Worm (Caenorhabditis elegans) whole organism, L1 larva: ENCODE data around the gene cwp-4.

ENCODE experiments used
- C04F5.9 ChIP-seq: sonication (generic microtip); optimal IDR thresholded peaks from 2 replicates; lab custom pipeline; 2016; ENCODE audit warnings: missing genetic modification characterization, missing compliant biosample characterization
- C34B4.2 ChIP-seq: sonication (generic microtip); optimal IDR thresholded peaks from 2 replicates; lab custom pipeline; 2017; ENCODE audit warnings: mild to moderate bottlenecking, missing genetic modification characterization, missing compliant biosample characterization
- alr-1 ChIP-seq: fragments of 200-800 bp; sonication (Bioruptor generic); optimal IDR thresholded peaks from 2 replicates; lab custom pipeline; 2018; ENCODE audit warnings: borderline replicate concordance, mild to moderate bottlenecking, missing genetic modification characterization, missing compliant biosample characterization
- blmp-1 ChIP-seq: fragments of 150-350 bp; optimal IDR thresholded peaks from 2 replicates; lab custom pipeline; 2014; ENCODE audit warnings: missing biosample characterization, missing genetic modification characterization
- ceh-63 ChIP-seq: fragments of 200-800 bp; sonication (Bioruptor generic); optimal IDR thresholded peaks from 2 replicates; lab custom pipeline; 2018; ENCODE audit warnings: mild to moderate bottlenecking, missing genetic modification characterization, missing compliant biosample characterization
- ceh-82 ChIP-seq, 3 experiments: fragments of 150-350 bp in 1 of 3; sonication (generic microtip) in 2 of 3; optimal IDR thresholded peaks; 2 replicates each; lab custom pipeline; 2014 to 2017; ENCODE audit warnings: missing biosample characterization in 3 of 3, missing genetic modification characterization in 3 of 3
- ceh-88 ChIP-seq: fragments of 200-800 bp; sonication (Bioruptor generic); IDR thresholded peaks from 2 replicates; pipeline ENCODE4 v1.3.6; 2022; ENCODE audit warnings: missing genetic modification characterization, missing compliant biosample characterization
- ces-1 ChIP-seq: fragments of 150-350 bp; optimal IDR thresholded peaks from 2 replicates; lab custom pipeline; 2014; ENCODE audit warnings: missing biosample characterization, missing genetic modification reagents, missing genetic modification characterization
- dsc-1 ChIP-seq: sonication (generic microtip); optimal IDR thresholded peaks from 2 replicates; lab custom pipeline; 2016; ENCODE audit warnings: mild to moderate bottlenecking, missing genetic modification characterization, missing compliant biosample characterization
- efl-1 ChIP-seq, 4 experiments: fragments of 150-350 bp; optimal IDR thresholded peaks in 3 of 4; peaks in 1 of 4; 1 replicate in 1 of 4; 2 replicates in 3 of 4; lab custom pipeline; 2014; ENCODE audit warnings: missing biosample characterization in 2 of 4, missing genetic modification characterization in 2 of 4, missing genetic modification reagents in 2 of 4
- egl-13 ChIP-seq: sonication (generic microtip); optimal IDR thresholded peaks from 2 replicates; lab custom pipeline; 2016; ENCODE audit warnings: missing genotype, missing genetic modification reagents, missing genetic modification characterization, missing compliant biosample characterization
- fkh-10 ChIP-seq: sonication (generic microtip); optimal IDR thresholded peaks from 2 replicates; lab custom pipeline; 2017; ENCODE audit warnings: missing biosample characterization, missing genetic modification reagents, missing genetic modification characterization
- fkh-8 ChIP-seq: sonication (generic microtip); optimal IDR thresholded peaks from 2 replicates; lab custom pipeline; 2016; ENCODE audit warnings: mild to moderate bottlenecking, missing genetic modification characterization, missing compliant biosample characterization
- fos-1 ChIP-seq: fragments of 150-350 bp; optimal IDR thresholded peaks from 2 replicates; lab custom pipeline; 2014; ENCODE audit warnings: missing biosample characterization, missing genetic modification characterization
- isw-1 ChIP-seq: fragments of 200-800 bp; sonication (Bioruptor generic); IDR thresholded peaks from 2 replicates; pipeline ENCODE4 v1.3.6; 2022; ENCODE audit warnings: missing genetic modification characterization, missing compliant biosample characterization
- lin-13 ChIP-seq: fragments of 150-350 bp; optimal IDR thresholded peaks from 2 replicates; lab custom pipeline; 2014; ENCODE audit warnings: missing biosample characterization, missing genetic modification reagents, missing genetic modification characterization
- lin-14 ChIP-seq: fragments of 200-800 bp; sonication (Bioruptor generic); optimal IDR thresholded peaks from 2 replicates; lab custom pipeline; 2018; ENCODE audit warnings: mild to moderate bottlenecking, missing genetic modification characterization, moderate library complexity, missing compliant biosample characterization
- lin-39 ChIP-seq: fragments of 150-350 bp; optimal IDR thresholded peaks from 2 replicates; lab custom pipeline; 2014; ENCODE audit warnings: missing biosample characterization, missing genetic modification reagents, missing genetic modification characterization
- lir-3 ChIP-seq: sonication (generic microtip); optimal IDR thresholded peaks from 2 replicates; lab custom pipeline; 2016; ENCODE audit warnings: mild to moderate bottlenecking, missing genetic modification characterization, moderate library complexity, missing compliant biosample characterization; ENCODE audit not compliant: poor library complexity
- lsy-2 ChIP-seq, 2 experiments: fragments of 150-350 bp; optimal IDR thresholded peaks; 2 replicates each; lab custom pipeline; 2014; ENCODE audit warnings: missing biosample characterization in 2 of 2, missing genetic modification characterization in 2 of 2
- mab-9 ChIP-seq: fragments of 200-800 bp; sonication (Bioruptor generic); IDR thresholded peaks from 2 replicates; pipeline ENCODE4 v1.3.6; 2022; ENCODE audit warnings: missing genetic modification reagents, missing genetic modification characterization, missing compliant biosample characterization
- mep-1 ChIP-seq: fragments of 150-350 bp; optimal IDR thresholded peaks from 2 replicates; lab custom pipeline; 2014; ENCODE audit warnings: missing biosample characterization, missing genetic modification characterization
- nhr-19 ChIP-seq: fragments of 200-800 bp; sonication (Bioruptor generic); conservative IDR thresholded peaks from 2 replicates; pipeline ENCODE4 v1.3.6; 2022; ENCODE audit warnings: missing genetic modification characterization, missing compliant biosample characterization
- nhr-47 ChIP-seq: sonication (generic microtip); optimal IDR thresholded peaks from 2 replicates; lab custom pipeline; 2016; ENCODE audit warnings: mild to moderate bottlenecking, missing genetic modification characterization, moderate library complexity, missing compliant biosample characterization
- nhr-71 ChIP-seq: sonication (generic microtip); optimal IDR thresholded peaks from 2 replicates; lab custom pipeline; 2016; ENCODE audit warnings: mild to moderate bottlenecking, missing genetic modification characterization, moderate library complexity, missing compliant biosample characterization
- nhr-76 ChIP-seq: sonication (generic microtip); optimal IDR thresholded peaks from 2 replicates; lab custom pipeline; 2017; ENCODE audit warnings: missing biosample characterization, missing genetic modification characterization
- pqm-1 ChIP-seq: sonication (generic microtip); optimal IDR thresholded peaks from 3 replicates; lab custom pipeline; 2017; ENCODE audit warnings: missing biosample characterization, missing genetic modification characterization
- skn-1 ChIP-seq: fragments of 150-350 bp; optimal IDR thresholded peaks from 2 replicates; lab custom pipeline; 2014; ENCODE audit warnings: missing biosample characterization, missing genetic modification characterization
- swsn-7 ChIP-seq: sonication (generic microtip); optimal IDR thresholded peaks from 2 replicates; lab custom pipeline; 2016; ENCODE audit warnings: missing genetic modification characterization, missing compliant biosample characterization
- tbx-2 ChIP-seq: sonication (generic microtip); optimal IDR thresholded peaks from 2 replicates; lab custom pipeline; 2016; ENCODE audit warnings: missing genetic modification characterization, missing compliant biosample characterization
- tlp-1 ChIP-seq: fragments of 150-350 bp; optimal IDR thresholded peaks from 2 replicates; lab custom pipeline; 2014; ENCODE audit warnings: missing biosample characterization, missing genetic modification characterization
- unc-86 ChIP-seq: sonication (generic microtip); optimal IDR thresholded peaks from 2 replicates; lab custom pipeline; 2016; ENCODE audit warnings: missing genetic modification characterization, missing compliant biosample characterization
- zag-1 ChIP-seq: fragments of 150-350 bp; optimal IDR thresholded peaks from 2 replicates; lab custom pipeline; 2014; ENCODE audit warnings: missing biosample characterization, missing genetic modification characterization
- zip-4 ChIP-seq: fragments of 200-800 bp; sonication (Bioruptor generic); optimal IDR thresholded peaks from 2 replicates; lab custom pipeline; 2018; ENCODE audit warnings: mild to moderate bottlenecking, missing genetic modification characterization, moderate library complexity, missing compliant biosample characterization
- ztf-4 ChIP-seq: fragments of 150-350 bp; optimal IDR thresholded peaks from 2 replicates; lab custom pipeline; 2014; ENCODE audit warnings: missing biosample characterization, missing genetic modification characterization

Gene cwp-4

DNA sequence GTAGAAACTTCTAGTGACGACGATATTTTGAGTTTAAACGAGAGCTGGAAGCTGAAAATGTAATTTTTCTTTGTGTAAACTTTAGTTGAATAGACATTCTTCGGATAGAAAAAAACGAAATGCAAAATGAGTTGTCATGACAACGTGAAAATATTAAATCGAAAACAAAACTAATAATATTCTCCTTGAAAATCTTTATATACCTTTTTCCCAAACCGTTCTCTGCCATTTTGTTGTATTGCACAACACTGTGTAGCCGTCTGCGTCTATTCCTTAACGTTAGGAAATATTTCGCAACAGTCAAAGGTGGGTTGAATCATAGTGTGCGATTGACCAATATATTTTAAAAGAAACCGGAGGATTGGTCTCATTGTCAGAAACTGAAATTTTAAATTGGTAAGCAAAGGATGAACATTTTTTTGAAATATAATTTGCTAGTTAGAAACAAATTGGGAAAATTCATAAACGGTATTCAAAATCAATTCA, 27.5 kb downstream of the cwp-4 start, which contains the start of gene Y58A7A.3 (continued):
- TF ChIP-seq fkh-8 (tag; lab: Kevin White, UChicago) (no peak), C04F5.9 (no peak), tlp-1 (tag; lab: Kevin White, UChicago) (no peak), ztf-4 (tag; lab: Kevin White, UChicago) (no peak)
- TF ChIP-seq, all 84 proteins: peak for 30

DNA sequence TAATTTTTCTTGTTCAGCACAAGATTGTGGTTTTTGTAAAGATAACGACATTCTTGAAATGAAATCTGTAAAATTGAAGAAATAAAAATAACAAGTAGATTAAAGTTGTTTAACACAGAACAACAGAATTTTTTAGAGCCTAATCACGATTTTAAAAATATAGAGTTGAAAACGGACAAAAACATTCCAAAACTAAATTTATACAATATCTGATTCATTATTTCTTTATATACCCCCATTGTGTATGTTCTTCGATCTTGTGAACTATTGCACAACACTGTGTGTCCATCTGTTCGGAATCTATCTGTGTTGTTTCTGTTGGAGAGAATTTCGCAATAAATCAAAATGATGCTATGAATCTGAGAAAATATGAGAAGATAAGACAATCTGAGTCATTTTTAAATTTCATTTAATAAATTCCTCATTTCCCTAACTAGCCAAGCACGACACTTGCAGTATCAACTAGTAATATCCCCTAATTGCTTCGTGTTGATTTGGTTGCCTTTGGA, 31.6 kb downstream of the cwp-4 start, which contains the start of gene Y58A7A.4:
TSS of gene Y58A7A.4 (minus strand) at position 51 of the 509 bp plus-strand sequence.
- TF ChIP-seq swsn-7 (tag; lab: Kevin White, UChicago) (no peak), ceh-63 (GFP tag; lab: Kevin White, UChicago) (no peak), fos-1 (tag; lab: Kevin White, UChicago) (no peak), nhr-71 (tag; lab: Kevin White, UChicago) (no peak), blmp-1 (tag; lab: Kevin White, UChicago) (no peak), isw-1 (GFP tag; lab: Robert Waterston, UW) (no peak), efl-1 (optimal IDR thresholded peaks at IDR 0.05; lab: Kevin White, UChicago) (no peak), efl-1 (GFP tag; optimal IDR thresholded peaks at IDR 0.05 in 1 of 2; lab: Kevin White, UChicago) (peak in 1 of 2 experiments; percentile 26), nhr-76 (no peak), ceh-88 (GFP tag; lab: Robert Waterston, UW) (no peak), lsy-2 (tag; optimal IDR thresholded peaks at IDR 0.05; lab: Kevin White, UChicago) (peak in 1 of 2 experiments; percentile 30), alr-1 (tag; lab: Kevin White, UChicago) (no peak), skn-1 (tag; lab: Kevin White, UChicago) (peak; percentile 64)

DNA sequence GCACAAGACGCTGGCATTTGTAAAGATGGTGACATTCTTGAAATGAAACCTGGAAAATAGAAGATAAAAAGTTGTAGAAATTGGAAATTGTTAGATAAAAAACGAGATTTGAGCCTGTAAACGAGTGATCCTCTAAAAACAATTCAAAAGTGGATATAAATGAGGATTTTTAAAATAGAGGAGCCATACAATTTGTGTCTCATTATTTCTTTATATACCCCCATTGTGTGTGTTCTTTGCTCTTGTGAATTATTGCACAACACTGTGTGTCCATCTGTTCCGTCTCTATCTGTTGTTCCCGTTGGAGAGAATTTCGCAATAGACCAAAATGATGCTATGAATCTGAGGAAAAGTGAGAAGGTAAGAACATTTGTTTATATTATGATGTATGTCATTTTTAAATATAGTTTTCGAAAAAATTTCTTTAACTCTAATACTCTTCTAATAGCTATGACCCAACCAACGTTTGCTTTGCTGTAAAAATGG, 33.5 kb downstream of the cwp-4 start, which contains the start of gene Y58A7A.5:
TSS of gene Y58A7A.5 (minus strand) at position 51 of the 486 bp plus-strand sequence.
- TF ChIP-seq efl-1 (optimal IDR thresholded peaks at IDR 0.05; lab: Kevin White, UChicago) (peak in 1 of 2 experiments; percentile 15), efl-1 (GFP tag; optimal IDR thresholded peaks at IDR 0.05 in 1 of 2; lab: Kevin White, UChicago) (no peak), unc-86 (tag; lab: Kevin White, UChicago) (peak; percentile 4), lin-13 (GFP tag; lab: Kevin White, UChicago) (no peak), zip-4 (peak; percentile 66), egl-13 (tag; lab: Kevin White, UChicago) (no peak), nhr-71 (tag; lab: Kevin White, UChicago) (peak; percentile 45), mep-1 (tag; lab: Kevin White, UChicago) (peak; percentile 13), lsy-2 (tag; optimal IDR thresholded peaks at IDR 0.05; lab: Kevin White, UChicago) (peak in 1 of 2 experiments; percentile 58), ces-1 (GFP tag; lab: Kevin White, UChicago) (no peak), lir-3 (no peak), nhr-19 (GFP tag; lab: Robert Waterston, UW) (peak; percentile 85), skn-1 (tag; lab: Kevin White, UChicago) (peak; percentile 87), lin-14 (GFP tag; lab: Kevin White, UChicago) (peak; percentile 66), nhr-47 (tag; lab: Kevin White, UChicago) (peak; percentile 27), dsc-1 (peak; percentile 59), zag-1 (tag; lab: Kevin White, UChicago) (no peak), pqm-1 (tag; lab: Kevin White, UChicago) (no peak), lin-39 (no peak), ceh-82 (tag; optimal IDR thresholded peaks at IDR 0.05; lab: Kevin White, UChicago) (peak in 2 of 3 experiments; percentile 25 to 33), tbx-2 (tag; lab: Kevin White, UChicago) (peak; percentile 20)
- TF ChIP-seq, all 84 proteins: peak for 13

DNA sequence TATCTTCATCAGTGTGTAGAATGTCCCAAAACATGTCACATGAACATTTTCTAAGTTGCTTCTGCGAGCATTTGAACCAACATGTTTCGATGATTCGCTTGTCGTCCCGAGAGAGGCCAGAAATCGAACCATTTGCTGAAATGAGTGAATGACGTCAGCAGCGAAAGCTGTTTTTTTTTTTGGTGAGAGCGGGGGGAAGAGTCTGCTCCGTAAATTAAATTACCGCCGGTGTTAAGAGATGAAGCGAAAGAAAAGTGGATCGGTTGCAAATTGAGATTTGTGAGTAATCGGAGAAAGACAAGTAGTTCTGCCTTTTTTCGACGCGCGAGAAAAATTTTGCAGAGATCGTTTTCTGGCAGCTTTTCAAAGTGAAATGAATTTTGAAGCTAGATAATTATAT, 34.9 kb downstream of the cwp-4 start:
- TF ChIP-seq egl-13 (tag; lab: Kevin White, UChicago) (peak; percentile 22), efl-1 (optimal IDR thresholded peaks at IDR 0.05; lab: Kevin White, UChicago) (no peak), efl-1 (GFP tag; optimal IDR thresholded peaks at IDR 0.05 in 1 of 2; lab: Kevin White, UChicago) (peak in 1 of 2 experiments; percentile 38), fkh-10 (GFP tag; lab: Kevin White, UChicago) (peak; percentile 9), ceh-88 (GFP tag; lab: Robert Waterston, UW) (no peak), mab-9 (GFP tag; lab: Robert Waterston, UW) (no peak), nhr-71 (tag; lab: Kevin White, UChicago) (peak; percentile 35), tbx-2 (tag; lab: Kevin White, UChicago) (peak; percentile 63), lin-14 (GFP tag; lab: Kevin White, UChicago) (peak; percentile 74), C34B4.2 (tag; lab: Kevin White, UChicago) (no peak), nhr-47 (tag; lab: Kevin White, UChicago) (peak; percentile 14)
